Fruit fly (Drosophila melanogaster): ENCODE measurements around the gene Hsp60B.

DNA sequence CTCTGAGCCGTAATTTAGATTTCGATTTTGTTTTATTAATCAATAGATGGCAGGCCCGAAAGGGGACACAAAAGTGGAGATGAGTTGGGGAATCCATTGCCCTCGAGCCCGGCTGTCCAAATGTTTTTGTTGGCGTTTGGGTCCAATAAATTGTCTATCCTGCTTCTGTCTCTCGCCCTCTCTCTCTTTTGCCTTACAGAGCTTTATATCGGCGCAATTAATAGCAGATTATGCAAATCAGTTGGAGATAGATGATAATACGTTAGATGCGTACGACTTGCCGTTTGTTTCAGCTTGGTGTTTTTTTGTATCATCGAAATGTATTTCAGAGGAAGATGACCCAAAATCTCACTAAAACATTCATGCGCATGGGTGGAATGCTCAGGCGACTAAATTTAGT, 48.3 kb upstream of the Hsp60B start:
- no peak for TF ChIP-seq CG17806 (tag; optimal IDR thresholded peaks at IDR 0.05)
- TF ChIP-seq CG14655 (GFP tag; optimal IDR thresholded peaks at IDR 0.05) = no peak
- no peak for TF ChIP-seq CG32121 (GFP tag; IDR thresholded peaks at IDR 0.05)
- no peak for TF ChIP-seq CG8301 (tag; optimal IDR thresholded peaks at IDR 0.05)
- no peak for TF ChIP-seq CG9948 (tag; optimal IDR thresholded peaks at IDR 0.05)
- no peak for TF ChIP-seq CG15710 (tag; optimal IDR thresholded peaks at IDR 0.05)
- no peak for TF ChIP-seq CG10348 (GFP tag; IDR thresholded peaks at IDR 0.05)
- TF ChIP-seq CG12605 (GFP tag; IDR thresholded peaks at IDR 0.05) = no peak
- TF ChIP-seq EcR (GFP tag; optimal IDR thresholded peaks at IDR 0.05) = no peak
- no peak for TF ChIP-seq CG34367 (tag; optimal IDR thresholded peaks at IDR 0.05)
- TF ChIP-seq Pif1B (GFP tag; optimal IDR thresholded peaks at IDR 0.05) = no peak
- TF ChIP-seq Ets98B (GFP tag; IDR thresholded peaks at IDR 0.05) = no peak

All from whole organism, pupa.